Fruit fly (Drosophila melanogaster) Kc167 (cell line): Measurements from ENCODE around the gene CG3386.

Experiments used
- Myc ChIP-seq: fragments of >200 bp; optimal IDR thresholded peaks from 2 replicates; lab custom pipeline; 2017; ENCODE audit warnings: missing external identifiers
- h ChIP-seq: fragments of >200 bp; optimal IDR thresholded peaks from 3 replicates; lab custom pipeline; 2018; ENCODE audit warnings: missing external identifiers
- psq ChIP-seq: fragments of >200 bp; optimal IDR thresholded peaks from 2 replicates; lab custom pipeline; 2017; ENCODE audit warnings: missing external identifiers
- ttk ChIP-seq: sonication (Bioruptor generic); optimal IDR thresholded peaks from 2 replicates; lab custom pipeline; 2017; ENCODE audit warnings: missing external identifiers

- TF ChIP-seq Myc (lab: Kevin White, UChicago), result no peak
- no peak for TF ChIP-seq ttk (lab: Kevin White, UChicago)
- no peak for TF ChIP-seq h (lab: Kevin White, UChicago)
- TF ChIP-seq psq, result no peak
Observed at dm6 chr3L:716078-716477, 33.8 kb upstream of the CG3386 start.
